Worm (Caenorhabditis elegans): Measurements from ENCODE around the gene F17C11.26.

F17C11.26 gene

DNA sequence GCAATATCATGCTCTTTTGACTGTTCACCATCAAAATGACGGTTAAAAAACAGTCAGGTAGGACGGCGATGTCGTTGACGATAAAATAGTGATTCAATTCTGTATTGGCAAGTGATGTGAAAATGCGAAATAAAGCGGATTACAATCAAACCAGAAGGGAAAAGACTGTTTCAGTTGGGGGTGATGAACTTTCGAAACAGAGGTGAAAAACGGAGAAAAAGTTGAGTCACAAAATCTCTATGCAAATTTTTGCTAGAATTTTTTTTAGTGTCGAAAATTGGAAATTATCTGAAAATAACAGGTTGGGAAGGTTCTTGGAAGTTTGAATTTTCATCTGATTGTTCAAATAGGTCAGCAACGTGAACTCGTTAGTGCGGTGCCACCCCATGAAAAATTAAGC is 19.5 kb upstream of the F17C11.26 start, which contains the start of gene nas-31:
nas-31 (minus strand) TSS at position 101 of the 400 bp plus-strand sequence.
- peak in 1 of 2 experiments; percentile 58 for TF ChIP-seq unc-62 (GFP tag; optimal IDR thresholded peaks at IDR 0.05 in 1 of 2)
- no peak for TF ChIP-seq unc-62 (tag; optimal IDR thresholded peaks at IDR 0.05)
- TF ChIP-seq zip-2 (tag; optimal IDR thresholded peaks at IDR 0.05) = no peak
- TF ChIP-seq zfp-2 (tag; optimal IDR thresholded peaks at IDR 0.05) = no peak
- TF ChIP-seq nhr-48 (tag; optimal IDR thresholded peaks at IDR 0.05) = no peak
- peak; percentile 36 for TF ChIP-seq aha-1 (tag)
- TF ChIP-seq nhr-11 (tag; optimal IDR thresholded peaks at IDR 0.05) = no peak
- no peak for TF ChIP-seq hif-1 (tag; optimal IDR thresholded peaks at IDR 0.05)
- TF ChIP-seq mxl-3 (GFP tag; optimal IDR thresholded peaks at IDR 0.05) = no peak
- no peak for TF ChIP-seq lin-38 (GFP tag; IDR thresholded peaks at IDR 0.05)
- TF ChIP-seq mdt-29 (GFP tag; IDR thresholded peaks at IDR 0.05) = no peak
- no peak for TF ChIP-seq duxl-1 (tag; optimal IDR thresholded peaks at IDR 0.05; ENCODE audit: poor library complexity)
- TF ChIP-seq saeg-2 (GFP tag; IDR thresholded peaks at IDR 0.05) = no peak

DNA sequence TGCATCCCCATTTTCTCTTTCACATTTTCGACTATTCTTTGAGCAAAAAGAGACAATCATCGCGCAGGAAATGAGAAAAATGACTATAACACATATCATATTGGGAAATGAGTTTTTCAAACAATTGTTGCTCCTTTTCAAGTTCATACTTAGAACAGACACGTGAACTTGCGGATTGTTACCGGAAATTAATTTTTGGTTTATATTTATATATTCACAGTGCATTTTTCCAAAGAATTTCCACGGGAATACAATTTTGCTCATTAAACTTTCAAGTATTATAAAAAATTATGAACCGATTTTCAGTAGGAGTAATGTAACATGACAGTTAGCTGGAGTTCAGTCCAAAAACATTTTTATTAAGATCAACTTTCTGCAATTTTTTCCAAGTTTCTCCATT is 18.0 kb upstream of the F17C11.26 start, which contains the start of gene F58B4.7:
F58B4.7 (minus strand) TSS at position 101 of the 400 bp plus-strand sequence.
- TF ChIP-seq aha-1 (tag) (peak; percentile 12), egl-43 (GFP tag; IDR thresholded peaks at IDR 0.05) (no peak)

DNA sequence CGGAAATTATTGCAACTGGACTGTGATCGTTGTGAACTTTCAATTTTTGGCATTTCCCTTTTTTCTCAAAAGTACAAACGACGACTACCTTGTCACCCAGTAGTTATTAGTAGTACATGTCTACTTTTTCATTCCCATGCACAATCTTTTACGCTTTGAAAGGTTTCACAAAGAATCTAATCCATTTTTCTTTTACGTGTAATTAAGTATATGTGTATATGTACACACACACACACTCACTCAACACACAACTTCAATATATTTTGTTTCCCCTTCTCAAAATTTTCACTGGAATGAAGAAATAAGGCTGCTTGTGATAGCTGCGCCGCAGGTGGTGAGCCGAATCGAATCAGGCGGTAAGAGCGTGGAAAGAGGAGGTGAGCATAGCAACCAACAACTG is 16.5 kb upstream of the F17C11.26 start, which contains the start of gene F58B4.6:
F58B4.6 (plus strand) TSS at position 301 of the 400 bp plus-strand sequence.
- TF ChIP-seq lin-15B (tag; optimal IDR thresholded peaks at IDR 0.05) (no peak), unc-39 (tag; optimal IDR thresholded peaks at IDR 0.05) (no peak), ceh-44 (GFP tag; IDR thresholded peaks at IDR 0.05) (no peak), saeg-2 (GFP tag; IDR thresholded peaks at IDR 0.05) (no peak), attf-4 (tag; optimal IDR thresholded peaks at IDR 0.05) (no peak), daf-8 (GFP tag; IDR thresholded peaks at IDR 0.05) (no peak), fkh-10 (GFP tag; optimal IDR thresholded peaks at IDR 0.05) (no peak), zip-11 (GFP tag; IDR thresholded peaks at IDR 0.05) (no peak), mdl-1 (tag; optimal IDR thresholded peaks at IDR 0.05) (no peak), pqm-1 (tag; optimal IDR thresholded peaks at IDR 0.05) (no peak), lsy-2 (tag; optimal IDR thresholded peaks at IDR 0.05) (no peak), lin-1 (GFP tag; IDR thresholded peaks at IDR 0.05) (no peak), nhr-10 (tag; optimal IDR thresholded peaks at IDR 0.05) (no peak), zip-2 (tag; optimal IDR thresholded peaks at IDR 0.05) (no peak), daf-19 (GFP tag; conservative IDR thresholded peaks at IDR 0.05) (no peak), mes-2 (tag; optimal IDR thresholded peaks at IDR 0.05; ENCODE audit: poor library complexity, severe bottlenecking) (no peak), ama-1 (optimal IDR thresholded peaks at IDR 0.05) (no peak), daf-16 (GFP tag; optimal IDR thresholded peaks at IDR 0.05) (no peak), daf-16 (tag; optimal IDR thresholded peaks at IDR 0.05) (no peak), ZK337.2 (GFP tag; IDR thresholded peaks at IDR 0.05) (no peak), spr-1 (tag; optimal IDR thresholded peaks at IDR 0.05) (no peak)

DNA sequence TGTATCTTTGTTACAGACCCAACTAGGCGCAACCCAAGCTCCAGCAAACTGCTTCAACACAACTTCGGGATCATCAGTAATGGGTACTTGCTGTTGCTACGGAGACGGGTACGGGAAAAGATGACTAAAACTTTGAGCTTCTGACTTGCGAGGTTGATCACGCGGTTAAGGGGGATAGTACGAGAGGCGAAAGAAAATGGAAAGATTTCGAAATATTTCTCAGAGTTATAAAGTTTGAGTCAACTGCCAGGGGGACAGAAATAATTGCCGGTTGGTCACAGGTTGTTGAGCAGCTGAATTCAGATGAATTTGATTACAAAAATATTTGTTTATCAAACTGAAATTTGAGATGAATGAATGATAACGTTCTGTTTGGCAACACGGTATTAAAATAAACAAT is 15.6 kb upstream of the F17C11.26 start:
- no peak for TF ChIP-seq lin-1 (GFP tag; IDR thresholded peaks at IDR 0.05)
- no peak for TF ChIP-seq nhr-11 (tag; optimal IDR thresholded peaks at IDR 0.05)
- no peak for TF ChIP-seq dmd-9 (GFP tag; IDR thresholded peaks at IDR 0.05)
- no peak for TF ChIP-seq aha-1 (tag)

DNA sequence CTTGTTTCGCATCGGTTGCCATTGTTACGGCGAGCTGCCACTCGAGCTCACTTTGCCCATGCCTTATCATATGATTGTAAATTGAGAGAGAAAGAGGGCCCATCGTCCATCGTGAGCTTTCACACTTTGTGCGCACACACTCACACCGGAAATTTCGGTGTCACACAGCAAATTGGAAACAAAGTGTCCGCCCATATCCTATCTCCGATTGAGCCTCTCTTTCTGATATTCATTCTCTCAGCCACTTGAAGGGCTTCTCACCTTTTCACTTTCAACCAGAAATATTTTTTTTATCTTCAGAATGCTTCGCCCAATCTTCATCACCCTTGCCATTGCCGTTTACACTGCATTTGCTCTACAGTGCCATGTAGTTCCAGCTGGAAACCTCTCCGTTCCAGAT is 11.7 kb upstream of the F17C11.26 start, which contains the start of gene F58B4.3:
F58B4.3 (plus strand) TSS at position 301 of the 400 bp plus-strand sequence.
- TF ChIP-seq ama-1 (optimal IDR thresholded peaks at IDR 0.05) (no peak), T20F7.1 (GFP tag; optimal IDR thresholded peaks at IDR 0.05) (no peak), nhr-111 (GFP tag; optimal IDR thresholded peaks at IDR 0.05) (no peak)

Data from whole organism, L4 larva.